Worm (Caenorhabditis elegans): ENCODE data around the gene W09H1.1.

Gene W09H1.1

ce11 chrII:13170696-13171095 is 10.7 kb downstream of the W09H1.1 start:
- peak; percentile 3 for TF ChIP-seq sdz-12 (GFP tag; optimal IDR thresholded peaks at IDR 0.05)
- no peak for TF ChIP-seq egl-43 (GFP tag; IDR thresholded peaks at IDR 0.05)
- no peak for TF ChIP-seq nhr-11 (tag; optimal IDR thresholded peaks at IDR 0.05)
- TF ChIP-seq nhr-102 (tag; optimal IDR thresholded peaks at IDR 0.05): no peak
- no peak for TF ChIP-seq lin-38 (GFP tag; IDR thresholded peaks at IDR 0.05)
- TF ChIP-seq F44E2.7 (GFP tag; IDR thresholded peaks at IDR 0.05): no peak
- TF ChIP-seq saeg-2 (GFP tag; IDR thresholded peaks at IDR 0.05): no peak
- TF ChIP-seq daf-8 (GFP tag; IDR thresholded peaks at IDR 0.05): no peak
- TF ChIP-seq pha-4 (GFP tag; IDR thresholded peaks at IDR 0.05): no peak
- no peak for TF ChIP-seq pha-4 (tag; optimal IDR thresholded peaks at IDR 0.05)
- TF ChIP-seq aha-1 (tag): peak; percentile 76
- no peak for TF ChIP-seq lin-13 (GFP tag; optimal IDR thresholded peaks at IDR 0.05)
- TF ChIP-seq dve-1 (tag; optimal IDR thresholded peaks at IDR 0.05; ENCODE audit: insufficient read depth): no peak
- TF ChIP-seq mxl-3 (GFP tag; optimal IDR thresholded peaks at IDR 0.05): peak; percentile 22
- TF ChIP-seq duxl-1 (tag; optimal IDR thresholded peaks at IDR 0.05; ENCODE audit: poor library complexity): no peak
- peak; percentile 61 for TF ChIP-seq set-16 (GFP tag; IDR thresholded peaks at IDR 0.05)
- TF ChIP-seq vab-7 (GFP tag; IDR thresholded peaks at IDR 0.05): no peak
- no peak for TF ChIP-seq spr-3 (GFP tag; optimal IDR thresholded peaks at IDR 0.05)
- TF ChIP-seq ctbp-1 (GFP tag; IDR thresholded peaks at IDR 0.05): no peak
- TF ChIP-seq ZK337.2 (GFP tag; IDR thresholded peaks at IDR 0.05): no peak
- no peak for TF ChIP-seq nhr-48 (tag; optimal IDR thresholded peaks at IDR 0.05)
- no peak for TF ChIP-seq ceh-62 (tag; optimal IDR thresholded peaks at IDR 0.05)
- no peak for TF ChIP-seq daf-19 (GFP tag; conservative IDR thresholded peaks at IDR 0.05)
- no peak for TF ChIP-seq Y48G9A.11 (GFP tag; IDR thresholded peaks at IDR 0.05)
- no peak for TF ChIP-seq hlh-30 (tag; optimal IDR thresholded peaks at IDR 0.05; ENCODE audit: insufficient read depth)
- TF ChIP-seq hlh-11 (tag; optimal IDR thresholded peaks at IDR 0.05): peak; percentile 13
- no peak for TF ChIP-seq fos-1 (tag; optimal IDR thresholded peaks at IDR 0.05)
- no peak for TF ChIP-seq F26F4.8 (GFP tag; conservative IDR thresholded peaks at IDR 0.05)

DNA sequence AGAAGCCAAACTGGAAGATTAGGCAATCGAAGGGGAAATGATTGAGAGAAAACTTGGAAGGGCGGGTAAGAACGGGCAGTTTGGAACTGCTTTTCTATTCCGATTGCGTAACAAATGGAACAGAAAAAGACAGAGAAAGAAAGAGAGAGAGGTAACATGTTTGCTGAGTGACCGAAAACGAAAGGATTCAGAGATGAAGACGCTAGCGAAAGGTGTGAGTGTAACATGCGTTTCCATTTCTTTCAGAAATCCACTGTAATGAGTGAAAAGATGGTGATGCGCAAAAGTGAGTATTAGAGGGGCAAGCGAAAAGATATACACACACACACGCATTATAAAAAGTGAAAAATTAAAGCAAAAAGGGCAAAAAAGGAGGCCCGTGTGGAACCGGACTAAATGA is 13.9 kb downstream of the W09H1.1 start:
- TF ChIP-seq dmd-6 (GFP tag; IDR thresholded peaks at IDR 0.05) (no peak), php-3 (GFP tag; IDR thresholded peaks at IDR 0.05) (no peak), hlh-11 (tag; optimal IDR thresholded peaks at IDR 0.05) (peak; percentile 52), nhr-11 (tag; optimal IDR thresholded peaks at IDR 0.05) (no peak), nhr-28 (tag; optimal IDR thresholded peaks at IDR 0.05) (peak; percentile 38), nhr-76 (tag; optimal IDR thresholded peaks at IDR 0.05) (no peak), daf-12 (tag; optimal IDR thresholded peaks at IDR 0.05) (no peak), unc-130 (GFP tag; optimal IDR thresholded peaks at IDR 0.05) (no peak), daf-19 (GFP tag; conservative IDR thresholded peaks at IDR 0.05) (no peak), ceh-20 (GFP tag; IDR thresholded peaks at IDR 0.05) (no peak), nhr-48 (tag; optimal IDR thresholded peaks at IDR 0.05) (peak; percentile 24), lin-39 (tag; optimal IDR thresholded peaks at IDR 0.05) (no peak), sdz-12 (GFP tag; optimal IDR thresholded peaks at IDR 0.05) (no peak), skn-1 (tag; optimal IDR thresholded peaks at IDR 0.05) (no peak), fkh-10 (GFP tag; optimal IDR thresholded peaks at IDR 0.05) (no peak), madf-9 (GFP tag; conservative IDR thresholded peaks at IDR 0.05) (no peak), unc-39 (tag; optimal IDR thresholded peaks at IDR 0.05) (no peak), nhr-25 (tag; optimal IDR thresholded peaks at IDR 0.05; ENCODE audit: borderline replicate concordance, insufficient read depth) (no peak), R02D3.7 (tag; optimal IDR thresholded peaks at IDR 0.05) (no peak), ceh-28 (tag; optimal IDR thresholded peaks at IDR 0.05) (no peak), hlh-30 (tag; optimal IDR thresholded peaks at IDR 0.05; ENCODE audit: insufficient read depth) (no peak), mdl-1 (tag; optimal IDR thresholded peaks at IDR 0.05) (no peak), lir-3 (tag; optimal IDR thresholded peaks at IDR 0.05) (no peak), spr-1 (tag; optimal IDR thresholded peaks at IDR 0.05) (peak; percentile 25), lsy-2 (tag; optimal IDR thresholded peaks at IDR 0.05) (no peak), mxl-3 (GFP tag; optimal IDR thresholded peaks at IDR 0.05) (peak; percentile 16), dmd-8 (GFP tag; IDR thresholded peaks at IDR 0.05) (no peak)
